Fruit fly (Drosophila melanogaster): ENCODE results near the gene CG12224.

CG12224 gene

dm6 chr3R:11989206-11989605 is 7.3 kb upstream of the CG12224 start:
- TF ChIP-seq h (optimal IDR thresholded peaks at IDR 0.05), result no peak
- TF ChIP-seq Sin3A (optimal IDR thresholded peaks at IDR 0.05), result no peak
- TF ChIP-seq Myc (optimal IDR thresholded peaks at IDR 0.05), result no peak

- no peak for TF ChIP-seq Myc (optimal IDR thresholded peaks at IDR 0.05)
- no peak for TF ChIP-seq Sin3A (optimal IDR thresholded peaks at IDR 0.05)
- TF ChIP-seq h (optimal IDR thresholded peaks at IDR 0.05), result no peak
- TF ChIP-seq insv (optimal IDR thresholded peaks at IDR 0.05), result no peak
- no peak for TF ChIP-seq psq (optimal IDR thresholded peaks at IDR 0.05)
- no peak for TF ChIP-seq ttk (optimal IDR thresholded peaks at IDR 0.05)
Observed at dm6 chr3R:11984862-11985261, 3.0 kb upstream of the CG12224 start.

dm6 chr3R:11984441-11984840 is 2.6 kb upstream of the CG12224 start, which contains the start of gene CG3397:
TSS of gene CG3397 (minus strand) at chr3R:11984541.
- no peak for TF ChIP-seq Myc (optimal IDR thresholded peaks at IDR 0.05)
- TF ChIP-seq insv (optimal IDR thresholded peaks at IDR 0.05), result no peak
- no peak for TF ChIP-seq psq (optimal IDR thresholded peaks at IDR 0.05)

dm6 chr3R:11982547-11982946 is 685 bp upstream of the CG12224 start:
- TF ChIP-seq ttk (optimal IDR thresholded peaks at IDR 0.05) (no peak), Myc (optimal IDR thresholded peaks at IDR 0.05) (no peak), h (optimal IDR thresholded peaks at IDR 0.05) (no peak), Sin3A (optimal IDR thresholded peaks at IDR 0.05) (no peak), insv (optimal IDR thresholded peaks at IDR 0.05) (no peak), psq (optimal IDR thresholded peaks at IDR 0.05) (no peak)

- TF ChIP-seq insv (optimal IDR thresholded peaks at IDR 0.05), result no peak
- no peak for TF ChIP-seq Sin3A (optimal IDR thresholded peaks at IDR 0.05)
- TF ChIP-seq ttk (optimal IDR thresholded peaks at IDR 0.05), result no peak
- no peak for TF ChIP-seq Myc (optimal IDR thresholded peaks at IDR 0.05)
- TF ChIP-seq psq (optimal IDR thresholded peaks at IDR 0.05), result no peak
- TF ChIP-seq h (optimal IDR thresholded peaks at IDR 0.05), result no peak
Observed at dm6 chr3R:11979879-11980571, 1.8 kb downstream of the CG12224 start, which contains the start of gene CG18547. TSS of gene CG18547 (minus strand) at chr3R:11980390.

- TF ChIP-seq Myc (optimal IDR thresholded peaks at IDR 0.05), result no peak
- TF ChIP-seq insv (optimal IDR thresholded peaks at IDR 0.05), result no peak
- no peak for TF ChIP-seq ttk (optimal IDR thresholded peaks at IDR 0.05)
- no peak for TF ChIP-seq h (optimal IDR thresholded peaks at IDR 0.05)
- TF ChIP-seq Sin3A (optimal IDR thresholded peaks at IDR 0.05), result no peak
- no peak for TF ChIP-seq psq (optimal IDR thresholded peaks at IDR 0.05)
Observed at dm6 chr3R:11978278-11978677, 3.6 kb downstream of the CG12224 start.

- TF ChIP-seq psq (optimal IDR thresholded peaks at IDR 0.05) (no peak), h (optimal IDR thresholded peaks at IDR 0.05) (no peak), Myc (optimal IDR thresholded peaks at IDR 0.05) (no peak), insv (optimal IDR thresholded peaks at IDR 0.05) (no peak), Sin3A (optimal IDR thresholded peaks at IDR 0.05) (no peak), ttk (optimal IDR thresholded peaks at IDR 0.05) (no peak)
Observed at dm6 chr3R:11977336-11977678, 4.6 kb downstream of the CG12224 start.

- TF ChIP-seq h (optimal IDR thresholded peaks at IDR 0.05), result no peak
- TF ChIP-seq Sin3A (optimal IDR thresholded peaks at IDR 0.05), result no peak
- TF ChIP-seq ttk (optimal IDR thresholded peaks at IDR 0.05), result no peak
- TF ChIP-seq Myc (optimal IDR thresholded peaks at IDR 0.05), result no peak
- no peak for TF ChIP-seq insv (optimal IDR thresholded peaks at IDR 0.05)
- no peak for TF ChIP-seq psq (optimal IDR thresholded peaks at IDR 0.05)
Observed at dm6 chr3R:11976556-11977335, 5.1 kb downstream of the CG12224 start, which contains the start of gene CG10005. TSS of gene CG10005 (minus strand) at chr3R:11977197.

dm6 chr3R:11974631-11975030 is 7.2 kb downstream of the CG12224 start, which contains the start of gene Tango9:
TSS of gene Tango9 (minus strand) at chr3R:11974910.
- TF ChIP-seq insv (optimal IDR thresholded peaks at IDR 0.05), result no peak
- TF ChIP-seq ttk (optimal IDR thresholded peaks at IDR 0.05), result no peak
- no peak for TF ChIP-seq Myc (optimal IDR thresholded peaks at IDR 0.05)
- TF ChIP-seq Sin3A (optimal IDR thresholded peaks at IDR 0.05), result no peak
- no peak for TF ChIP-seq psq (optimal IDR thresholded peaks at IDR 0.05)
- no peak for TF ChIP-seq h (optimal IDR thresholded peaks at IDR 0.05)

dm6 chr3R:11973826-11974225 is 8.0 kb downstream of the CG12224 start:
- TF ChIP-seq Sin3A (optimal IDR thresholded peaks at IDR 0.05), result no peak
- no peak for TF ChIP-seq Myc (optimal IDR thresholded peaks at IDR 0.05)
- no peak for TF ChIP-seq h (optimal IDR thresholded peaks at IDR 0.05)
- no peak for TF ChIP-seq psq (optimal IDR thresholded peaks at IDR 0.05)
- no peak for TF ChIP-seq insv (optimal IDR thresholded peaks at IDR 0.05)
- TF ChIP-seq ttk (optimal IDR thresholded peaks at IDR 0.05), result no peak

dm6 chr3R:11971394-11971793 is 10.5 kb downstream of the CG12224 start, which contains the start of gene GC2:
TSS of gene GC2 (plus strand) at chr3R:11971694.
- no peak for TF ChIP-seq ttk (optimal IDR thresholded peaks at IDR 0.05)
- TF ChIP-seq h (optimal IDR thresholded peaks at IDR 0.05), result no peak

dm6 chr3R:11969217-11969616 is 12.6 kb downstream of the CG12224 start:
- no peak for TF ChIP-seq psq (optimal IDR thresholded peaks at IDR 0.05)
- no peak for TF ChIP-seq Sin3A (optimal IDR thresholded peaks at IDR 0.05)
- no peak for TF ChIP-seq Myc (optimal IDR thresholded peaks at IDR 0.05)
- TF ChIP-seq insv (optimal IDR thresholded peaks at IDR 0.05), result no peak
- TF ChIP-seq h (optimal IDR thresholded peaks at IDR 0.05), result no peak
- TF ChIP-seq ttk (optimal IDR thresholded peaks at IDR 0.05), result no peak

Measured in Kc167 (cell line).